Worm (Caenorhabditis elegans): Measurements from ENCODE around the gene tmem-120.

tmem-120 gene

ce11 chrIII:1517893-1518292 lies at the start of gene tmem-120:
Gene tmem-120, minus strand, starts transcription at chrIII:1517993.
- TF ChIP-seq unc-62 (GFP tag; optimal IDR thresholded peaks at IDR 0.05) = no peak

DNA sequence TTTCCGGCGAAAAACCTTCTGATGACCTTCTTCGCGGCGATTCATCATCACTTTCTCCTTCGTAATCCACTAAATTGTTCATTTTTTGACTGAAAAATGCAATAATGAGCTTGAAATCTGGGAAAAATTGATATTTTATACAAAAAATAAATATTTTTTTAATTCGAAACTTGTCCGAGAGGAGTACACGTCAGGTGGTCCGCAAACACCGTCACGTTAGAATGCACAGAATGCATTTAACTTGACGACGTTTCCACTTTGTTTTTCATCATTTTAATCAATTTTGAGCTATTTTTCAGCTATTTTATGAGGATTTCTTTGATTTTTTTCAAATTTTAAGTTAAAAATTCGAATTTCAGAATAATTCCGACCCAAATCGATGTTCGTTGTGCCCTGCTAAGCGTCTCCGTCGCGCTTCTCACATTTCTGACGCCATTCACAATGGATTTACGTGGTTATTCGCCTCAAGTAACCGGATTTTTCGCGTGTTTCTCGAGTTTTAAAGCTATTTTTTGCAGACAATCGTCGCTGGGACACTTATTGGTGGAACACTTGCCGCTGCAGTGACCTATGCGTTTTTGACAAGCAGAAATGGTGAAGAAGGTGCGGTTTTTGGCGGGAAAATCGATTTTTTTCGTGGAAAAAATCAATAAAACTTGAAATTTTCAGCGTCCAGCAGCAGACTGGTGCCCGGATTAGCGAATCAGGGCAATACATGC lies 40.8 kb upstream of the tmem-120 start, which contains the start of the genes eelo-1 and Y67D2.2:
TSS of gene eelo-1 (minus strand) at position 89 of the 719 bp plus-strand sequence.
TSS of gene Y67D2.2 (plus strand) at position 360 of the 719 bp plus-strand sequence.
- no peak for TF ChIP-seq unc-62 (GFP tag; optimal IDR thresholded peaks at IDR 0.05)

- TF ChIP-seq unc-62 (GFP tag; optimal IDR thresholded peaks at IDR 0.05) = no peak
Measured at ce11 chrIII:1554347-1554746, 36.6 kb upstream of the tmem-120 start, which contains the start of gene ddx-35. Gene ddx-35, minus strand, starts transcription at chrIII:1554447.

DNA sequence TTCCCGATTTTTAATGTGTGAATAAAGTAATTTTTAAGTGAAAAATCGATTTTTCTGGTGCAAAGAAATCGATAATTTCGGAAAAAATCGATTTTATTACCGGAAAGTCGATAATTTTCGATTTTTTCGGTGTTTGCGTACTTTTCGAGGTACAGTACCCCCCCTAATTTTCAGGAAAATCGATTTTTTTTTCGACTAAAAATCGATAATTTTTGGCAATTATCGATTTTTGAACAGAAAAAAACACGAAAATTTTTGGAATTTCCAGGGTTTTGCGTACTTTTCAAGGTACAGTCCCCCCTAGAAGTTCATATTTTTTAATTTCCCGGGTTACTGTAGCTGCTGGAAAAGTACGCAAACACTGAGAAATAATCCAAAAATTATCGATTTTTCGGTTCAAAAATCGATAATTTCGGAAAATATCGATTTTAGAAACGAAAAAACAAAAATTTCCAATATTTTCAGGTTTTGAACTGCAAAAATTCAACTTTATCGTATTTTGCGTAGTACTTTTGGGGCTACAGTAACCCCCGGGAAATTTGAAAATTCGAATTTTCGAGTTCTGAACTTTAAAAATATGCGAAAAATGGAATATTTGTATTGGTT lies 25.7 kb upstream of the tmem-120 start:
- no peak for TF ChIP-seq unc-62 (GFP tag; optimal IDR thresholded peaks at IDR 0.05)

DNA sequence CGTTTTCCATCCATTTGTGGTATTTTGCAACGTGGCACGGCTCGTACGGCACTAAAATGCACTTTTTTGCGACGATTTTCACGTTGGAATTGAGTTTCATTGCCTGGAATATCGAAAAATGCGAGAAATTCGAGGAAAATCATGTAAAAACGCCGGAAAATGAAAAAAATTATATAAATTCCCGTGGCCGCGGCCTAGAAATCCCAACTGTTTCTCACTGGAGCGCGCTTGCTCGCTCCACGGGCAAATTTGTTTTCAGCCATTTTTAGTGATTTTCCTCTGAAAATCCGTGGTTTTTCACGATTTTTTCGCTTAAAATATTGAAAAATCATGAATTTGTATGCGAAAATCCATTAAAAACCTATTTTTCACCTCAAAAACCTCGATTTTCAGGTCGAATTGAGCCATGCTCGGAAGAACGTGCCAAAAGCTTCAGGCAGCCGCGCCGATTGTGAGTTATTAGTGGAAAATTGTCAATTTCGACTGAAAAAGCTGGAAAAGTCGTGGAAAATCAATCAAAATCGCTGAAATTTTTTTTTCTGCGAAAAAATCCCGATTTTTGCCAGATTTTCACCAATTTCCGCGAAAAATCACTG lies 22.4 kb upstream of the tmem-120 start, which contains the start of the genes Y67D2.5 and cisd-3.2:
TSS of gene Y67D2.5 (minus strand) at position 145 of the 596 bp plus-strand sequence.
TSS of gene cisd-3.2 (plus strand) at position 394 of the 596 bp plus-strand sequence.
- no peak for TF ChIP-seq unc-62 (GFP tag; optimal IDR thresholded peaks at IDR 0.05)

- TF ChIP-seq unc-62 (GFP tag; optimal IDR thresholded peaks at IDR 0.05) = no peak
Measured at ce11 chrIII:1539366-1539765, 21.6 kb upstream of the tmem-120 start.

- no peak for TF ChIP-seq unc-62 (GFP tag; optimal IDR thresholded peaks at IDR 0.05)
Measured at ce11 chrIII:1534431-1534830, 16.6 kb upstream of the tmem-120 start.

- TF ChIP-seq unc-62 (GFP tag; optimal IDR thresholded peaks at IDR 0.05) = no peak
Measured at ce11 chrIII:1533615-1534014, 15.8 kb upstream of the tmem-120 start, which contains the start of gene mtg-1. Gene mtg-1, plus strand, starts transcription at chrIII:1533774.

ce11 chrIII:1532777-1533473 lies 15.1 kb upstream of the tmem-120 start, which contains the start of gene snf-6:
Gene snf-6, minus strand, starts transcription at chrIII:1532827.
- no peak for TF ChIP-seq unc-62 (GFP tag; optimal IDR thresholded peaks at IDR 0.05)

DNA sequence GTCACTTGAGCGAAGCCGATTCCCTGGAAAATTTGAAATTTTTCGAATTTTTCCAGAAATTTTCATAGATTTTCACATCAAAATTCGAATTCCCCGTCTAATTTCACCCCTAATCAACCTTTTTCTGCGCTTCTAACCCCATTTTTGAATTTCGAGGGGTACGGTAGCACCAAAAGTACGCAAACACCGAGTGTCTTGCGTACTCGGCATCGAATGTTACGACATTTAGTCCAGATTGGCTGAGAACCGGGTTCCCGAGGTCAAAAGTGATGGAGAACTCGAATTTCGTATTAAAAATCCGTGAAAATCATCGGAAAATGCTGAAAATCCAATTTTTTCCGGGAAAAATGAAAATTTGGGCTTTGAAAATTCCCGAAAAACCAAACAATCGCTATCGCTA lies 10.6 kb upstream of the tmem-120 start:
- TF ChIP-seq unc-62 (GFP tag; optimal IDR thresholded peaks at IDR 0.05) = no peak

DNA sequence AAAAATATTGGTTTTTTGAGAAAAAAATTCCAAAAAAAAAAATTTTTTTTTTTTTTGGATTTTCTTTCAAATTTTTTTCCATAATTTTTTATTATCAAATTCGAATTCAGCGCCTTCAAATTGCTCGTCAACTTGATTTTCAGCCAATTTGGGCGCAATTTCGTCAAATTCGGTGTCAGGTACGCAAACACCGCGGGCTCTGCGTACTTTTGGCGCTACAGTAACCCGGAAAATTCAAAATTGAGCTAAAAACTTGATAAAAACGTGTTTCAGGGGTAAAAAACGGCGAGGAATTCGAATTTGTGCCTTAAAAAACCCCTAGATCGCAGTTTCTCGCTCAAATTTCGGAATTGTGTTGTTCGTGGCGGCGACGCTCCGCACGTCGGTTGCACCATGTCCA lies 2.1 kb upstream of the tmem-120 start:
- no peak for TF ChIP-seq unc-62 (GFP tag; optimal IDR thresholded peaks at IDR 0.05)

- TF ChIP-seq unc-62 (GFP tag; optimal IDR thresholded peaks at IDR 0.05) = no peak
Measured at ce11 chrIII:1508764-1509281, 9.0 kb downstream of the tmem-120 start.

ce11 chrIII:1508244-1508643 lies 9.5 kb downstream of the tmem-120 start:
- TF ChIP-seq unc-62 (GFP tag; optimal IDR thresholded peaks at IDR 0.05) = no peak

- no peak for TF ChIP-seq unc-62 (GFP tag; optimal IDR thresholded peaks at IDR 0.05)
Measured at ce11 chrIII:1495863-1496445, 21.8 kb downstream of the tmem-120 start, which contains the start of the genes ave-1 and M01G5.1. Gene ave-1, minus strand, starts transcription at chrIII:1495975. Gene M01G5.1, plus strand, starts transcription at chrIII:1496401.

ce11 chrIII:1495230-1495629 lies 22.6 kb downstream of the tmem-120 start, which contains the start of gene Y82E9BR.19:
Gene Y82E9BR.19, minus strand, starts transcription at chrIII:1495330.
- no peak for TF ChIP-seq unc-62 (GFP tag; optimal IDR thresholded peaks at IDR 0.05)

Data from whole organism, dauer.